Worm (Caenorhabditis elegans): Measurements from ENCODE around the gene fbxb-105.

The fbxb-105 gene

ce11 chrII:2735192-2735591, 35.5 kb downstream of the fbxb-105 start, which contains the start of gene wdr-31 (continued):
- TF ChIP-seq tbx-9 (tag; optimal IDR thresholded peaks at IDR 0.05; ENCODE audit: borderline replicate concordance) (no peak), madf-3 (GFP tag; IDR thresholded peaks at IDR 0.05) (no peak), ztf-3 (GFP tag; optimal IDR thresholded peaks at IDR 0.05) (no peak), let-607 (tag; optimal IDR thresholded peaks at IDR 0.05) (no peak), ztf-28 (GFP tag; IDR thresholded peaks at IDR 0.05) (no peak), ama-1 (optimal IDR thresholded peaks at IDR 0.05) (no peak), ama-1 (GFP tag; optimal IDR thresholded peaks at IDR 0.05) (no peak)

- peak; percentile 39; the same call in 1 of the 2 replicates for TF ChIP-seq zfh-2 (GFP tag; conservative IDR thresholded peaks at IDR 0.05)
- TF ChIP-seq madf-3 (GFP tag; IDR thresholded peaks at IDR 0.05): 0 out of 2 replicates have a peak, but pooled peaks have one; percentile 23
- 0 out of 2 replicates have a peak, but pooled peaks have one; percentile 12 for TF ChIP-seq cebp-2 (GFP tag; IDR thresholded peaks at IDR 0.05)
- TF ChIP-seq die-1 (tag; optimal IDR thresholded peaks at IDR 0.05): no peak
- TF ChIP-seq B0019.2 (GFP tag; conservative IDR thresholded peaks at IDR 0.05): no peak
- no peak for TF ChIP-seq F49E8.2 (tag; optimal IDR thresholded peaks at IDR 0.05; ENCODE audit: insufficient read depth)
- no peak for TF ChIP-seq madf-8 (GFP tag; conservative IDR thresholded peaks at IDR 0.05)
- peak; percentile 61; the same call in 1 of the 2 replicates for TF ChIP-seq hmg-1.2 (GFP tag; IDR thresholded peaks at IDR 0.05)
- no peak for TF ChIP-seq F52B5.7 (tag; optimal IDR thresholded peaks at IDR 0.05)
- no peak for TF ChIP-seq rpc-1 (optimal IDR thresholded peaks at IDR 0.05)
- TF ChIP-seq rpc-1 (tag; optimal IDR thresholded peaks at IDR 0.05): no peak
- no peak for TF ChIP-seq cebp-1 (GFP tag; IDR thresholded peaks at IDR 0.05)
- peak; percentile 10 for TF ChIP-seq cebp-1 (tag; optimal IDR thresholded peaks at IDR 0.05)
- TF ChIP-seq sea-2 (GFP tag; IDR thresholded peaks at IDR 0.05): no peak
- TF ChIP-seq B0261.1 (tag; optimal IDR thresholded peaks at IDR 0.05): no peak
- TF ChIP-seq F57A8.1 (GFP tag; optimal IDR thresholded peaks at IDR 0.05): no peak
Observed at ce11 chrII:2734735-2735134, 36.0 kb downstream of the fbxb-105 start.

ce11 chrII:2734266-2734665, 36.4 kb downstream of the fbxb-105 start:
- no peak for TF ChIP-seq gei-17 (GFP tag; optimal IDR thresholded peaks at IDR 0.05)

- TF ChIP-seq F57A8.1 (GFP tag; optimal IDR thresholded peaks at IDR 0.05) (no peak), F23B12.7 (tag; optimal IDR thresholded peaks at IDR 0.05; ENCODE audit: insufficient read depth) (no peak), fkh-3 (tag; optimal IDR thresholded peaks at IDR 0.05) (no peak), zim-3 (tag; optimal IDR thresholded peaks at IDR 0.05) (no peak), hlh-12 (tag; optimal IDR thresholded peaks at IDR 0.05) (no peak), pha-4 (tag; optimal IDR thresholded peaks at IDR 0.05) (no peak), aptf-2 (GFP tag; conservative IDR thresholded peaks at IDR 0.05) (no peak), Y53G8AR.9 (GFP tag; conservative IDR thresholded peaks at IDR 0.05) (no peak), Y53F4B.3 (GFP tag; IDR thresholded peaks at IDR 0.05) (no peak), unc-130 (GFP tag; optimal IDR thresholded peaks at IDR 0.05) (no peak), pbrm-1 (GFP tag; IDR thresholded peaks at IDR 0.05) (no peak), somi-1 (GFP tag; optimal IDR thresholded peaks at IDR 0.05) (no peak), him-1 (tag; optimal IDR thresholded peaks at IDR 0.05) (no peak), dpff-1 (tag; optimal IDR thresholded peaks at IDR 0.05) (no peak), ZK185.1 (tag; optimal IDR thresholded peaks at IDR 0.05; ENCODE audit: poor library complexity, severe bottlenecking) (no peak), F55B11.4 (tag; optimal IDR thresholded peaks at IDR 0.05; ENCODE audit: borderline replicate concordance, insufficient read depth) (no peak), egl-18 (GFP tag; IDR thresholded peaks at IDR 0.05) (no peak), B0261.1 (tag; optimal IDR thresholded peaks at IDR 0.05) (no peak), ztf-22 (GFP tag; optimal IDR thresholded peaks at IDR 0.05) (no peak), hrde-1 (tag; optimal IDR thresholded peaks at IDR 0.05; ENCODE audit: borderline replicate concordance) (no peak)
Observed at ce11 chrII:2730647-2731046, 40.0 kb downstream of the fbxb-105 start.
